Fruit fly (Drosophila melanogaster) whole organism, prepupa: ENCODE results near the gene PVRAP.

Source experiments
- CG10631 ChIP-seq: fragments of 200-800 bp; sonication (Bioruptor generic); optimal IDR thresholded peaks from 2 replicates; lab custom pipeline; 2016; ENCODE audit warnings: missing biosample characterization, missing genetic modification characterization
- CG10669 ChIP-seq: fragments of 200-800 bp; sonication (Bioruptor generic); optimal IDR thresholded peaks from 3 replicates; lab custom pipeline; 2018; ENCODE audit warnings: missing biosample characterization, mild to moderate bottlenecking, missing genetic modification characterization, moderate library complexity
- CG11294 ChIP-seq: fragments of 200-800 bp; sonication (Bioruptor generic); IDR thresholded peaks from 2 replicates; pipeline ENCODE4 v1.3.6; 2022; ENCODE audit warnings: missing biosample characterization, missing genetic modification characterization
- CG11762 ChIP-seq: fragments of 200-800 bp; sonication (Bioruptor generic); optimal IDR thresholded peaks from 3 replicates; lab custom pipeline; 2016; ENCODE audit warnings: missing biosample characterization, missing genetic modification characterization; ENCODE audit not compliant: insufficient read depth
- CG11902 ChIP-seq: fragments of 200-800 bp; sonication (Bioruptor generic); optimal IDR thresholded peaks from 3 replicates; lab custom pipeline; 2016; ENCODE audit warnings: missing biosample characterization, missing genetic modification characterization
- CG15336 ChIP-seq: fragments of 200-800 bp; sonication (Bioruptor generic); IDR thresholded peaks from 2 replicates; pipeline ENCODE4 v1.3.6; 2022; ENCODE audit warnings: missing biosample characterization, missing genetic modification characterization
- CG16779 ChIP-seq: fragments of 200-800 bp; sonication (Bioruptor generic); optimal IDR thresholded peaks from 3 replicates; lab custom pipeline; 2017; ENCODE audit warnings: missing biosample characterization, mild to moderate bottlenecking, missing genetic modification characterization
- CG32006 ChIP-seq: fragments of 200-800 bp; sonication (Bioruptor generic); optimal IDR thresholded peaks from 3 replicates; lab custom pipeline; 2017; ENCODE audit warnings: missing biosample characterization, mild to moderate bottlenecking, missing genetic modification characterization
- CG3919 ChIP-seq: fragments of 200-800 bp; sonication (Bioruptor generic); optimal IDR thresholded peaks from 3 replicates; lab custom pipeline; 2016; ENCODE audit warnings: missing biosample characterization, missing genetic modification characterization
- CG4318 ChIP-seq: fragments of 200-800 bp; sonication (Bioruptor generic); optimal IDR thresholded peaks from 3 replicates; lab custom pipeline; 2017; ENCODE audit warnings: missing biosample characterization, mild to moderate bottlenecking, missing genetic modification characterization
- CG6163 ChIP-seq: fragments of 200-800 bp; sonication (Bioruptor generic); IDR thresholded peaks from 3 replicates; pipeline ENCODE4 v1.3.6; 2022; ENCODE audit warnings: missing biosample characterization, missing genetic modification characterization
- CG6276 ChIP-seq: fragments of 200-800 bp; sonication (Bioruptor generic); optimal IDR thresholded peaks from 2 replicates; lab custom pipeline; 2017; ENCODE audit warnings: missing biosample characterization, mild to moderate bottlenecking, missing genetic modification characterization
- CG6792 ChIP-seq: fragments of 200-800 bp; sonication (Bioruptor generic); optimal IDR thresholded peaks from 3 replicates; lab custom pipeline; 2016; ENCODE audit warnings: missing biosample characterization, missing genetic modification characterization
- CG6854 ChIP-seq: fragments of 200-800 bp; sonication (Bioruptor generic); optimal IDR thresholded peaks from 2 replicates; lab custom pipeline; 2017; ENCODE audit warnings: missing biosample characterization, mild to moderate bottlenecking, missing genetic modification characterization
- CG7368 ChIP-seq: fragments of 200-800 bp; sonication (Bioruptor generic); optimal IDR thresholded peaks from 3 replicates; lab custom pipeline; 2016; ENCODE audit warnings: missing biosample characterization, missing genetic modification characterization
- CG8632 ChIP-seq: fragments of 200-800 bp; sonication (Bioruptor generic); optimal IDR thresholded peaks from 3 replicates; lab custom pipeline; 2016; ENCODE audit warnings: missing biosample characterization, missing genetic modification characterization
- Eip75B ChIP-seq: fragments of 200-800 bp; sonication (Bioruptor generic); optimal IDR thresholded peaks from 3 replicates; lab custom pipeline; 2016; ENCODE audit warnings: missing biosample characterization, missing genetic modification characterization
- Eip78C ChIP-seq: fragments of 200-800 bp; sonication (Bioruptor generic); peaks from one replicate; lab custom pipeline; 2016; ENCODE audit warnings: missing biosample characterization, missing genetic modification characterization
- Ets21C ChIP-seq: fragments of 200-800 bp; sonication (Bioruptor generic); optimal IDR thresholded peaks from 3 replicates; lab custom pipeline; 2016; ENCODE audit warnings: missing biosample characterization, missing genetic modification characterization
- Ets96B ChIP-seq: fragments of 200-800 bp; optimal IDR thresholded peaks from 2 replicates; lab custom pipeline; 2019; ENCODE audit warnings: missing biosample characterization, mild to moderate bottlenecking, missing genetic modification characterization, moderate library complexity
- Gug ChIP-seq: fragments of 200-800 bp; sonication (Bioruptor generic); IDR thresholded peaks from 2 replicates; pipeline ENCODE4 v1.3.6; 2022; ENCODE audit warnings: missing biosample characterization, missing genetic modification characterization
- Met ChIP-seq: fragments of 200-800 bp; sonication (Bioruptor generic); optimal IDR thresholded peaks from 3 replicates; lab custom pipeline; 2016; ENCODE audit warnings: missing biosample characterization, missing genetic modification characterization
- OdsH ChIP-seq: fragments of 200-800 bp; sonication (Bioruptor generic); optimal IDR thresholded peaks from 3 replicates; lab custom pipeline; 2016; ENCODE audit warnings: missing biosample characterization, missing genetic modification characterization
- Smox ChIP-seq: fragments of 200-800 bp; sonication (Bioruptor generic); optimal IDR thresholded peaks from 3 replicates; lab custom pipeline; 2016; ENCODE audit warnings: missing biosample characterization, missing genetic modification characterization
- Sox102F ChIP-seq: fragments of 200-800 bp; sonication (Bioruptor generic); optimal IDR thresholded peaks from 2 replicates; lab custom pipeline; 2016; ENCODE audit warnings: missing biosample characterization, mild to moderate bottlenecking, missing genetic modification characterization
- Sox14 ChIP-seq: fragments of 200-800 bp; sonication (Bioruptor generic); optimal IDR thresholded peaks from 3 replicates; lab custom pipeline; 2016; ENCODE audit warnings: missing biosample characterization, missing genetic modification characterization
- achi ChIP-seq: fragments of 200-800 bp; sonication (Bioruptor generic); optimal IDR thresholded peaks from 3 replicates; lab custom pipeline; 2016; ENCODE audit warnings: missing biosample characterization, missing genetic modification characterization
- acj6 ChIP-seq: fragments of 200-800 bp; sonication (Bioruptor generic); optimal IDR thresholded peaks from 3 replicates; lab custom pipeline; 2016; ENCODE audit warnings: missing biosample characterization, missing genetic modification characterization
- cyc ChIP-seq: fragments of 200-800 bp; sonication (Bioruptor generic); optimal IDR thresholded peaks from 3 replicates; lab custom pipeline; 2016; ENCODE audit warnings: missing biosample characterization, missing genetic modification characterization
- dac ChIP-seq: fragments of 200-800 bp; sonication (Bioruptor generic); optimal IDR thresholded peaks from 2 replicates; lab custom pipeline; 2017; ENCODE audit warnings: missing biosample characterization, mild to moderate bottlenecking, missing genetic modification characterization
- dsx ChIP-seq: fragments of 200-800 bp; optimal IDR thresholded peaks from 3 replicates; lab custom pipeline; 2019; ENCODE audit warnings: missing biosample characterization, mild to moderate bottlenecking, missing genetic modification characterization, moderate library complexity; ENCODE audit not compliant: poor library complexity, severe bottlenecking
- eg ChIP-seq: fragments of 200-800 bp; sonication (Bioruptor generic); IDR thresholded peaks from 3 replicates; pipeline ENCODE4 v1.3.6; 2022; ENCODE audit warnings: missing biosample characterization, missing genetic modification characterization
- esn ChIP-seq: fragments of 200-800 bp; sonication (Bioruptor generic); optimal IDR thresholded peaks from 2 replicates; lab custom pipeline; 2016; ENCODE audit warnings: missing biosample characterization, mild to moderate bottlenecking, missing genetic modification characterization, moderate library complexity
- fd59A ChIP-seq: fragments of 200-800 bp; sonication (Bioruptor generic); optimal IDR thresholded peaks from 2 replicates; lab custom pipeline; 2017; ENCODE audit warnings: missing biosample characterization, mild to moderate bottlenecking, missing genetic modification characterization, missing genetic modification reagents
- fkh ChIP-seq: fragments of 200-800 bp; sonication (Bioruptor generic); optimal IDR thresholded peaks from 3 replicates; lab custom pipeline; 2017; ENCODE audit warnings: missing biosample characterization, mild to moderate bottlenecking, missing genetic modification characterization, moderate library complexity
- lz ChIP-seq: fragments of 200-800 bp; sonication (Bioruptor generic); optimal IDR thresholded peaks from 3 replicates; lab custom pipeline; 2016; ENCODE audit warnings: missing biosample characterization, missing genetic modification characterization
- pdm3 ChIP-seq: fragments of 200-800 bp; sonication (Bioruptor generic); optimal IDR thresholded peaks from 3 replicates; lab custom pipeline; 2016; ENCODE audit warnings: missing biosample characterization, missing genetic modification characterization
- spab ChIP-seq: fragments of 200-800 bp; sonication (Bioruptor generic); optimal IDR thresholded peaks from 2 replicates; lab custom pipeline; 2017; ENCODE audit warnings: missing biosample characterization, mild to moderate bottlenecking, missing genetic modification characterization, missing genetic modification reagents
- svp ChIP-seq: fragments of 200-800 bp; sonication (Bioruptor generic); peaks from one replicate; lab custom pipeline; 2016; ENCODE audit warnings: missing biosample characterization, missing genetic modification characterization
- topi ChIP-seq: fragments of 200-800 bp; sonication (Bioruptor generic); optimal IDR thresholded peaks from 3 replicates; lab custom pipeline; 2016; ENCODE audit warnings: missing biosample characterization, missing genetic modification characterization
- vri ChIP-seq: fragments of 200-800 bp; sonication (Bioruptor generic); optimal IDR thresholded peaks from 3 replicates; lab custom pipeline; 2016; ENCODE audit warnings: missing biosample characterization, mild to moderate bottlenecking, missing genetic modification characterization

The PVRAP gene

DNA sequence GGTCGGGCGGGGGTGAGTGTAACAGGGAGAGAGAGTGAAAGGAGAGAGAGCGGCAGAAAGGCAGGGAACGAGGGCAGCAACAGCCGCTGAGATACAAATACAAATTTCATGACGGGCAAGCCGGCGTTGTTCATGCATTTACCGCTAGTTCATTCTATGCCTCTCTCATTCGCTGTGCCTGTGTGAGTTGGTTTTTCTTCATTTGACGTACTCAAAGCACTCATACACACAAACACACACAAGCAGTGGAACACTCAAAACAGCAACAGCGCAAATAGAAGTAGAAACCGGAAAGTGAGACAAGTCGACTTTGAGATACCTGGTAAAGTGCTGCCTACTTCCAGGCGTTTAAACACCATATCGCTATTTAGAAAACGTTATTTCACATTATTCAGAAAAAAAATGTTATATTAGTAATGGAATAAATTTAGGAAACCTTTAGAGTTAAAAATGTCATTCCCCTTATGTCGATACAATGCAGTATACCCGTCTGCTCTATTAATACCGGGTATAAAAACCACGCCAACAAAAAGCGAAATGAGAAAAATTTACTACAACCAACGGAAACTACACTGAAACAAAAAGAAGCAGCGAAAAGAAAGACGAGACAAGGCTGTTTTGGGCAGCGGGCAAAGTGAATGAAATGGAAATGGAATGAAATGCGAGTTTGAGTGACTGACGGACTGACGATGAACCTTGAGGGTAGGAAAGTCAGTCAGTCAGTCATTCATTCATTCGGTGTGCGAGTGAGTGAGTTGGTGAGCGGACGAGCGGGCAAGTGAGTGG lies 20.7 kb upstream of the PVRAP start (continued):
- TF ChIP-seq CG6276 (GFP tag; lab: Kevin White, UChicago) = peak; percentile 55
- peak; percentile 85 for TF ChIP-seq Eip78C (GFP tag; lab: Kevin White, UChicago)
- TF ChIP-seq esn (GFP tag; lab: Kevin White, UChicago) = peak; percentile 40
- peak; percentile 46 for TF ChIP-seq CG4318 (GFP tag; lab: Kevin White, UChicago)
- TF ChIP-seq fkh (GFP tag; lab: Kevin White, UChicago) = peak; percentile 78
- peak; percentile 64 for TF ChIP-seq Gug (GFP tag; lab: Robert Waterston, UW)
- peak; percentile 55 for TF ChIP-seq acj6 (GFP tag; lab: Kevin White, UChicago)
- TF ChIP-seq svp (GFP tag; lab: Kevin White, UChicago) = peak; percentile 53
- TF ChIP-seq cyc (GFP tag; lab: Kevin White, UChicago) = peak; percentile 39
- peak; percentile 7 for TF ChIP-seq CG7368 (GFP tag; lab: Kevin White, UChicago)
- peak; percentile 48 for TF ChIP-seq achi (GFP tag; lab: Kevin White, UChicago)
- peak; percentile 48 for TF ChIP-seq Met (GFP tag; lab: Kevin White, UChicago)
- peak; percentile 59 for TF ChIP-seq pdm3
- TF ChIP-seq eg = peak; percentile 79
- TF ChIP-seq CG16779 (tag; lab: Kevin White, UChicago) = peak; percentile 32
- TF ChIP-seq spab (GFP tag; lab: Kevin White, UChicago) = peak; percentile 41
- TF ChIP-seq vri = no peak
- peak; percentile 57 for TF ChIP-seq Ets96B
- no peak for TF ChIP-seq CG8632 (GFP tag; lab: Kevin White, UChicago)
- TF ChIP-seq OdsH (GFP tag; lab: Kevin White, UChicago) = peak; percentile 57
- peak; percentile 4 for TF ChIP-seq Smox (GFP tag; lab: Kevin White, UChicago)
- peak; percentile 66 for TF ChIP-seq CG11294 (GFP tag; lab: Robert Waterston, UW)
- peak; percentile 16 for TF ChIP-seq fd59A (GFP tag; lab: Kevin White, UChicago)
- TF ChIP-seq CG11762 (GFP tag; lab: Kevin White, UChicago) = peak; percentile 5
- peak; percentile 52 for TF ChIP-seq Sox14 (GFP tag; lab: Kevin White, UChicago)
- TF ChIP-seq CG6792 (GFP tag; lab: Kevin White, UChicago) = peak; percentile 31
- TF ChIP-seq CG6163 (GFP tag; lab: Robert Waterston, UW) = peak; percentile 77
- TF ChIP-seq CG10669 (GFP tag; lab: Kevin White, UChicago) = peak; percentile 51
- peak; percentile 46 for TF ChIP-seq CG3919 (GFP tag; lab: Kevin White, UChicago)
- TF ChIP-seq CG10631 (GFP tag; lab: Kevin White, UChicago) = peak; percentile 77
- TF ChIP-seq CG11902 (GFP tag; lab: Kevin White, UChicago) = no peak
- TF ChIP-seq CG15336 (GFP tag; lab: Robert Waterston, UW) = peak; percentile 72
- peak; percentile 27 for TF ChIP-seq dac
- TF ChIP-seq, all 60 proteins: peak for 42

DNA sequence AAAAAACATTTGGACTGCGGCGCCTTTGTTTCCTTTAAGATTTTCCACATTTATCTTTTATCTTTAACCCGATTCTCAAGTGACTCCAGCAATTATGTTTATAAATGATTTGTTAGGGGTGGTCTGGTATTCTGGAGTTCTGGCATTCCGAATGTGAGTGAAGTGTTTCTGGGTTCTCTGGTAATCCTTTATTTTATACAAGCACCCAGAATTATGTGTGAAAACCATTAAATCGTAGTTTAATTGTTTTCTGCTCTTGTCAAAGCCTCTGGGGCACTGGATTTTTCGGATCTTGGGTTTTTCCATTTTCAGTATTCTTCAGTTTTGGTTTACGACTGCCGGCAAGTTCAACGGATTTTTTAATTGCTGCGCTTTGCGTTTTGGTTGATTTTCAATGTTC lies 17.5 kb upstream of the PVRAP start:
- TF ChIP-seq Met (GFP tag; lab: Kevin White, UChicago) (no peak), vri (no peak), CG6854 (no peak), dsx (no peak), spab (GFP tag; lab: Kevin White, UChicago) (no peak), Sox102F (no peak), Eip75B (GFP tag; lab: Kevin White, UChicago) (no peak), Ets21C (GFP tag; lab: Kevin White, UChicago) (no peak), lz (GFP tag; lab: Kevin White, UChicago) (no peak), CG32006 (GFP tag; lab: Kevin White, UChicago) (no peak), acj6 (GFP tag; lab: Kevin White, UChicago) (no peak), topi (GFP tag; lab: Kevin White, UChicago) (no peak)
